Worm (Caenorhabditis elegans) whole organism, L1 larva: ENCODE results near the gene cid-1.

Experiments
- C04F5.9 ChIP-seq: sonication (generic microtip); optimal IDR thresholded peaks from 2 replicates; lab custom pipeline; 2016; ENCODE audit warnings: missing genetic modification characterization, missing compliant biosample characterization
- ceh-82 ChIP-seq, 3 experiments: fragments of 150-350 bp in 1 of 3; sonication (generic microtip) in 2 of 3; optimal IDR thresholded peaks; 2 replicates each; lab custom pipeline; 2014 to 2017; ENCODE audit warnings: missing biosample characterization in 3 of 3, missing genetic modification characterization in 3 of 3
- mdl-1 ChIP-seq, 2 experiments: fragments of 150-350 bp; optimal IDR thresholded peaks; 2 replicates each; lab custom pipeline; 2014 to 2017; ENCODE audit warnings: missing biosample characterization in 2 of 2, missing genetic modification characterization in 2 of 2, inconsistent platforms in 1 of 2

ce11 chrIII:5181217-5181616 lies 7.5 kb downstream of the cid-1 start:
- TF ChIP-seq mdl-1 (tag; optimal IDR thresholded peaks at IDR 0.05; lab: Kevin White, UChicago), result no peak
- TF ChIP-seq ceh-82 (tag; optimal IDR thresholded peaks at IDR 0.05; lab: Kevin White, UChicago), result no peak
- no peak for TF ChIP-seq C04F5.9
